Worm (Caenorhabditis elegans) whole organism, L3 larva: ENCODE results near the gene C01G6.3.

ENCODE experiments used
- lin-15B ChIP-seq: fragments of 150-350 bp; optimal IDR thresholded peaks from 2 replicates; lab custom pipeline; 2014; ENCODE audit warnings: missing biosample characterization, missing genetic modification characterization
- nhr-67 ChIP-seq: fragments of 150-350 bp; optimal IDR thresholded peaks from 2 replicates; lab custom pipeline; 2014; ENCODE audit warnings: missing biosample characterization, missing genetic modification characterization
- sea-2 ChIP-seq: fragments of 150-350 bp; sonication (generic microtip); optimal IDR thresholded peaks from 4 replicates; lab custom pipeline; 2014; ENCODE audit warnings: missing biosample characterization, missing genetic modification reagents, missing genetic modification characterization
- ztf-11 ChIP-seq: fragments of 150-350 bp; optimal IDR thresholded peaks from 2 replicates; lab custom pipeline; 2014; ENCODE audit warnings: missing biosample characterization, missing genetic modification characterization

ce11 chrII:9303545-9303944, 33.9 kb downstream of the C01G6.3 start:
- no peak for TF ChIP-seq nhr-67
- no peak for TF ChIP-seq ztf-11 (tag; lab: Kevin White, UChicago)
- no peak for TF ChIP-seq sea-2 (GFP tag; lab: Kevin White, UChicago)
- no peak for TF ChIP-seq lin-15B
